Worm (Caenorhabditis elegans): ENCODE measurements around the gene mlcd-1.

DNA sequence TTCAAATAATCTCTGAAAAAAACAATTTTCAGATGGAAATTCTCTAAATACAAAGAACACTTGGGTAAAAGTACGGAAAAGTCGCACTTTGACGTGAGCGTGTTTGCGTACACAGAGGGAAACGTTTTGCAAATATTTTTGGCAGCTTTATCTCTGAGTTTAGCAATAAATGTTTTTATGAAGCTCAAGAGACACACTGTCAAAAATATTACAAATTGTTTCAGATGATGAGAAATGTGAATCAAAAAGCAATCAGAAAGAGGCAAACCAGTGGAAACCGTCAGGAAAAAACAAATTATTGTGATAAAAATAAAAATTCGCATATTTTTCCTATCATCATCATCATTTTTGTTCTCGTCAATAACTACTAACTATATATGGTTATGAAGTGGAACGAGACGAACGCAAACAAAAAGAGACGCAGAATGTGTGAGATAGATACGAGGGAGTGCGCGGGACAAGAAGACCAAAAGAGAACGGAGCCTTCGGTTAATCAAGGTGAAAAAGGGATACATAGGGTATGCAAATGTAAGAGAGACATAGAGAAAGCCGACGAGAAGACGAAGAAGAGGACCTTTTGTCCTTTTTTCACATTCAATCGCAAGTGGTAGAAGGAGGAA, 44.5 kb upstream of the mlcd-1 start, which contains the start of gene sel-2:
- TF ChIP-seq egl-27 (tag; optimal IDR thresholded peaks at IDR 0.05) (no peak), fos-1 (tag; optimal IDR thresholded peaks at IDR 0.05) (no peak), ztf-11 (tag; optimal IDR thresholded peaks at IDR 0.05) (no peak), lsy-2 (tag; optimal IDR thresholded peaks at IDR 0.05) (peak in 1 of 2 experiments; percentile 34), ama-1 (optimal IDR thresholded peaks at IDR 0.05) (no peak), lin-39 (tag; optimal IDR thresholded peaks at IDR 0.05) (no peak), sdz-12 (GFP tag; optimal IDR thresholded peaks at IDR 0.05) (no peak), mxl-2 (GFP tag; conservative IDR thresholded peaks at IDR 0.05) (no peak), aha-1 (tag) (no peak), pqm-1 (tag; optimal IDR thresholded peaks at IDR 0.05) (no peak)

Data from whole organism, L4 larva.